Fruit fly (Drosophila melanogaster) whole organism, wandering third instar larva: ENCODE results near the gene pyd.
A peak's percentile ranks its signal among the peaks of the same experiment; 100 is the strongest.

Source experiments
- Abd-B ChIP-seq: fragments of >200 bp; optimal IDR thresholded peaks from 2 replicates; lab custom pipeline; 2017; ENCODE audit warnings: missing biosample characterization, missing genetic modification characterization
- CG32264 ChIP-seq: fragments of 200-800 bp; sonication (Bioruptor generic); optimal IDR thresholded peaks from 2 replicates; lab custom pipeline; 2016; ENCODE audit warnings: missing biosample characterization, missing genetic modification characterization
- CG9705 ChIP-seq: fragments of 200-800 bp; sonication (Bioruptor generic); optimal IDR thresholded peaks from 2 replicates; lab custom pipeline; 2018; ENCODE audit warnings: missing biosample characterization, mild to moderate bottlenecking, missing genetic modification characterization
- CrebA ChIP-seq: fragments of 200-800 bp; sonication (Bioruptor generic); optimal IDR thresholded peaks from 2 replicates; lab custom pipeline; 2016; ENCODE audit warnings: missing biosample characterization, mild to moderate bottlenecking, missing genetic modification characterization, borderline replicate concordance
- Dif ChIP-seq: fragments of 200-275, 200-300 bp; sonication (Bioruptor generic); optimal IDR thresholded peaks from 2 replicates; lab custom pipeline; 2018; ENCODE audit warnings: missing biosample characterization, missing genetic modification characterization; ENCODE audit not compliant: partially characterized antibody
- GATAd ChIP-seq: sonication (Bioruptor generic); optimal IDR thresholded peaks from 2 replicates; lab custom pipeline; 2016; ENCODE audit warnings: missing biosample characterization, missing genetic modification characterization
- HLH106 ChIP-seq: fragments of 200-800 bp; optimal IDR thresholded peaks from 3 replicates; lab custom pipeline; 2019; ENCODE audit warnings: missing biosample characterization, mild to moderate bottlenecking, missing genetic modification characterization, moderate library complexity
- Hnf4 ChIP-seq: fragments of 200-800 bp; sonication (Bioruptor generic); optimal IDR thresholded peaks from 2 replicates; lab custom pipeline; 2016; ENCODE audit warnings: missing biosample characterization, mild to moderate bottlenecking, missing genetic modification characterization
- Hr83 ChIP-seq: fragments of 200-300 bp; sonication (Bioruptor generic); optimal IDR thresholded peaks from 2 replicates; lab custom pipeline; 2016; ENCODE audit warnings: missing biosample characterization, mild to moderate bottlenecking, missing genetic modification characterization, moderate library complexity; ENCODE audit not compliant: poor library complexity, severe bottlenecking
- Jra ChIP-seq: sonication (Bioruptor generic); optimal IDR thresholded peaks from 2 replicates; lab custom pipeline; 2016; ENCODE audit warnings: missing biosample characterization, missing genetic modification characterization
- Mio ChIP-seq: sonication (Bioruptor generic); optimal IDR thresholded peaks from 2 replicates; lab custom pipeline; 2016; ENCODE audit warnings: missing biosample characterization, missing genetic modification characterization
- Myc ChIP-seq: fragments of >200 bp; optimal IDR thresholded peaks from 2 replicates; lab custom pipeline; 2017
- N ChIP-seq: fragments of >200 bp; optimal IDR thresholded peaks from 2 replicates; lab custom pipeline; 2018; ENCODE audit warnings: missing biosample characterization, missing external identifiers, missing genetic modification characterization
- OdsH ChIP-seq: fragments of 200-800 bp; sonication (Bioruptor generic); optimal IDR thresholded peaks from 2 replicates; lab custom pipeline; 2016; ENCODE audit warnings: missing biosample characterization, mild to moderate bottlenecking, missing genetic modification characterization
- Rel ChIP-seq, 2 experiments: fragments of 200-800 bp; sonication (Bioruptor generic) in 1 of 2; optimal IDR thresholded peaks; 2 replicates in 1 of 2; 3 replicates in 1 of 2; lab custom pipeline; 2016 to 2019; ENCODE audit warnings: mild to moderate bottlenecking in 2 of 2, missing biosample characterization in 2 of 2, missing genetic modification characterization in 2 of 2, moderate library complexity in 1 of 2
- Sp1 ChIP-seq: fragments of 200-800 bp; sonication (Bioruptor generic); optimal IDR thresholded peaks from 3 replicates; lab custom pipeline; 2019; ENCODE audit warnings: missing biosample characterization, mild to moderate bottlenecking, missing genetic modification characterization, moderate library complexity
- Vsx2 ChIP-seq: fragments of 200-300, 225-300 bp; sonication (Bioruptor generic); optimal IDR thresholded peaks from 2 replicates; lab custom pipeline; 2018; ENCODE audit warnings: missing biosample characterization, missing genetic modification characterization; ENCODE audit not compliant: partially characterized antibody
- br ChIP-seq: fragments of 200-800 bp; sonication (Bioruptor generic); optimal IDR thresholded peaks from 2 replicates; lab custom pipeline; 2016; ENCODE audit warnings: missing biosample characterization, missing genetic modification characterization
- dl ChIP-seq, 2 experiments: fragments of 175-275, 200-275 bp in 1 of 2; fragments of 200-275 bp in 1 of 2; sonication (Bioruptor generic); optimal IDR thresholded peaks; lab custom pipeline; 2018; ENCODE audit warnings: mild to moderate bottlenecking in 2 of 2, missing biosample characterization in 2 of 2, missing genetic modification characterization in 2 of 2, moderate library complexity in 2 of 2; ENCODE audit not compliant: partially characterized antibody in 2 of 2, insufficient read depth in 1 of 2
- dmrt93B ChIP-seq: fragments of 200-800 bp; sonication (Bioruptor generic); optimal IDR thresholded peaks from 2 replicates; lab custom pipeline; 2018; ENCODE audit warnings: missing biosample characterization, mild to moderate bottlenecking, missing genetic modification characterization
- dsf ChIP-seq: sonication (Bioruptor generic); optimal IDR thresholded peaks from 2 replicates; lab custom pipeline; 2016; ENCODE audit warnings: missing biosample characterization, missing genetic modification characterization, borderline replicate concordance
- ey ChIP-seq: fragments of 200-800 bp; sonication (Bioruptor generic); optimal IDR thresholded peaks from 2 replicates; lab custom pipeline; 2016; ENCODE audit warnings: missing biosample characterization, missing genetic modification characterization
- foxo ChIP-seq, 2 experiments: fragments of 200-800 bp; sonication (Bioruptor generic); optimal IDR thresholded peaks; 2 replicates in 1 of 2; 3 replicates in 1 of 2; lab custom pipeline; 2016 to 2017; ENCODE audit warnings: missing biosample characterization in 2 of 2, missing genetic modification characterization in 2 of 2
- fru ChIP-seq: fragments of 200-800 bp; sonication (Bioruptor generic); optimal IDR thresholded peaks from 3 replicates; lab custom pipeline; 2016; ENCODE audit warnings: missing biosample characterization, mild to moderate bottlenecking, missing genetic modification characterization
- h ChIP-seq: fragments of 200-800 bp; sonication (Bioruptor generic); optimal IDR thresholded peaks from 3 replicates; lab custom pipeline; 2016; ENCODE audit warnings: missing biosample characterization, mild to moderate bottlenecking, missing genetic modification characterization
- jim ChIP-seq: fragments of 175-275, 200-325 bp; sonication (Bioruptor generic); optimal IDR thresholded peaks from 2 replicates; lab custom pipeline; 2016; ENCODE audit warnings: missing biosample characterization, mild to moderate bottlenecking, missing genetic modification characterization
- lola ChIP-seq: fragments of >200 bp; optimal IDR thresholded peaks from 2 replicates; lab custom pipeline; 2017; ENCODE audit warnings: missing biosample characterization, missing genetic modification characterization
- pan ChIP-seq: fragments of >200 bp; optimal IDR thresholded peaks from 2 replicates; lab custom pipeline; 2017
- psq ChIP-seq: fragments of 200-800 bp; sonication (Bioruptor generic); optimal IDR thresholded peaks from 3 replicates; lab custom pipeline; 2017; ENCODE audit warnings: missing biosample characterization, mild to moderate bottlenecking, missing genetic modification characterization, moderate library complexity
- rgr ChIP-seq: fragments of 200-800 bp; sonication (Bioruptor generic); optimal IDR thresholded peaks from 3 replicates; lab custom pipeline; 2016; ENCODE audit warnings: missing biosample characterization, mild to moderate bottlenecking, missing genetic modification characterization
- sage ChIP-seq: fragments of 200-800 bp; sonication (Bioruptor generic); optimal IDR thresholded peaks from 2 replicates; lab custom pipeline; 2016; ENCODE audit warnings: missing biosample characterization, mild to moderate bottlenecking, missing genetic modification characterization
- sv ChIP-seq: fragments of 200-800 bp; sonication (Bioruptor generic); optimal IDR thresholded peaks from 3 replicates; lab custom pipeline; 2016; ENCODE audit warnings: missing biosample characterization, missing genetic modification characterization
- tai ChIP-seq: sonication (Bioruptor generic); optimal IDR thresholded peaks from 2 replicates; lab custom pipeline; 2016; ENCODE audit warnings: missing biosample characterization, missing genetic modification characterization
- usp ChIP-seq: fragments of >200 bp; optimal IDR thresholded peaks from 2 replicates; lab custom pipeline; 2017; ENCODE audit warnings: missing biosample characterization, missing genetic modification characterization
- woc ChIP-seq: sonication (Bioruptor generic); optimal IDR thresholded peaks from 2 replicates; lab custom pipeline; 2016; ENCODE audit warnings: missing biosample characterization, mild to moderate bottlenecking, missing genetic modification characterization

pyd gene

DNA sequence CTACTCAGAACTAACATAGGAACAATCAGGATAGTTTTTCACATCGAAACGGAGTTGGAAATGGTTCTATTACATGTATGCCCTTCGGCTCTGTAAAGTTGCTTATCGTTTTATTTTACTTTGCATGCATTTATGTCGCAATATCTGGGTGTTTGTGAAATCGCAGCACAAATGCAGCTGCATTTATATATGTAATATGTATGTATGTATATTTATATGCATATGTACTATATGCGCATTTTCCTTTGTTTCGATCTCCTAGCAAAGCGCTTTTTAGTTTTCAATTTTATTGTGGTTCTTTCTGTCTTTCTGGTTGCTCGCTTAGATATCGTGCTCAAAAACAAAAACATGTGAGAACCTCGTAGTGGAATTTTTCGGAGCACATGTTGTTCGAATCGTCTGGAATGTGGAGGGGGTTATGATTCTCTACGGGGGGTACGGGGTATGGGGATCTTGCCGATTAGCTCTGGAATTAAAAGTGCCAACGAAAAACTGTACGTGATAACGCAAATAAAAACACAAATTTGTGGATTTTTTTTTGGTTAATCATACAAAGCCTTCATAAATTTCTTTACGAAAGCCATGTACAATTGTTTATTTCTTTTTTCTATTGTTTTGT lies 117.6 kb downstream of the pyd start:
- TF ChIP-seq ey: no peak
- no peak for TF ChIP-seq Rel (GFP tag; optimal IDR thresholded peaks at IDR 0.05; lab: Kevin White, UChicago)
- TF ChIP-seq Rel (tag; optimal IDR thresholded peaks at IDR 0.05; lab: Kevin White, UChicago): peak; percentile 59
- TF ChIP-seq lola (GFP tag; lab: Kevin White, UChicago): no peak
- no peak for TF ChIP-seq tai
- TF ChIP-seq CG9705 (GFP tag; lab: Kevin White, UChicago): no peak
- peak; percentile 1 for TF ChIP-seq Sp1 (GFP tag; lab: Kevin White, UChicago)

DNA sequence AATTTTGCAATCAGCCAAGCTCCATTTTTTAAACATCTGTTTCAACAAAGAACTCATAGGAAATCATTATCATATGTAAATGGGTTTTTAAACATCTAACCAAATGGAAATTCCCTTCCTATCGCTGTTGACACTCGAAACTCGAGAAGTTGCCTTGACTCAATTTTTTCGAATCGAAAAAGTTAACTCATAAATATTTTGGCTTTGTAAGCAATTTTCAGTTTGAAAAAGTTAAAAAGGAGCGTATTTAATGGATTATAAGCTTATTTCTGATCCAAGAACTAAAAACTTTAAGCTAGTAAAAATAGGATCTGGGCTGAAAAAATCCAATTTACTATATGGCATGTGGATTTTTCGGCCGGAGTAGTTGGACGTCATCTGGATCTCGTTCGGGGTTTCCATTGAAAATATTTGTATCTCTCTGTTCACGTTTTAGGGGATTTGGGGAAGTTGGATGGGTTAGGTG lies 118.5 kb downstream of the pyd start, which contains the start of gene CG9837:
Gene CG9837, minus strand, starts transcription at position 416 of the 466 bp plus-strand sequence.
- no peak for TF ChIP-seq Jra (GFP tag; lab: Kevin White, UChicago)
- TF ChIP-seq usp (GFP tag; lab: Kevin White, UChicago): no peak
- no peak for TF ChIP-seq dsf (GFP tag; lab: Kevin White, UChicago)
- TF ChIP-seq CG9705 (GFP tag; lab: Kevin White, UChicago): no peak
- no peak for TF ChIP-seq fru (GFP tag; lab: Kevin White, UChicago)
- TF ChIP-seq sv (GFP tag; lab: Kevin White, UChicago): no peak
- no peak for TF ChIP-seq GATAd (GFP tag; lab: Kevin White, UChicago)
- TF ChIP-seq rgr (GFP tag; lab: Kevin White, UChicago): no peak
- no peak for TF ChIP-seq Vsx2 (GFP tag; lab: Kevin White, UChicago)
- TF ChIP-seq woc (GFP tag; lab: Kevin White, UChicago): no peak
- TF ChIP-seq Abd-B (GFP tag; lab: Kevin White, UChicago): no peak
- no peak for TF ChIP-seq Sp1 (GFP tag; lab: Kevin White, UChicago)
- TF ChIP-seq jim (GFP tag; lab: Kevin White, UChicago): no peak
- no peak for TF ChIP-seq pan (lab: Kevin White, UChicago)
- no peak for TF ChIP-seq CrebA (GFP tag; lab: Kevin White, UChicago)
- no peak for TF ChIP-seq N (GFP tag; lab: Kevin White, UChicago)

DNA sequence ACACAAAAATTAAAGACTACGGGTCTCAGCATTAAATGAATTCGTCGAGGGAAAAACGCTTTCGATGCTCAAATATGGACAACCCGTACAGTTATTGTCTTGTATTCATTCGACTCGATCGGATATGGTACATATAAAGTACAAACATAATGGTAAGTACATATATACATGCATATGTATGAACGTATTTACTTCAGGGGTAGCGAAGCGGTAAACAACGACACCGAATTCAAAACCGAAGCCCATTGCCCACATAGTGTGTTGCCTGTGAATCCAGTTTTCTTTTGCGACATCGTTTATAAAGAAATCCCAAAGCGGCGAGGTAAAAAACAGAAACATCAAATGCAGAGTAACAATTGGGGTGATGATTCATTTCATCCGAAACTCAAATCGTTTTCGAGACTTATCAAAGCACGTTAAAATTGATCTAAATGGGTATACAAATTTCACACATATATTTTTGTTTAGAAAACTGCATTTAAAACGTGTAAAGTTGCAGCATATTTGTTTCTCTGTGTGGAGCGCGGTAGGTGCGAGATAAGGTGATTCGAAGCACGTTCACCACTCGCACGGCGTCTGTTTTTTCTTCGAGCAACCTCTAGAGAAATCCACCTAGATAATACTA lies 119.2 kb downstream of the pyd start:
- TF ChIP-seq jim (GFP tag; lab: Kevin White, UChicago) (no peak), h (peak; percentile 65), CG32264 (peak; percentile 22), GATAd (GFP tag; lab: Kevin White, UChicago) (no peak), dsf (GFP tag; lab: Kevin White, UChicago) (no peak), Vsx2 (GFP tag; lab: Kevin White, UChicago) (no peak), Myc (no peak), fru (GFP tag; lab: Kevin White, UChicago) (peak; percentile 72), CrebA (GFP tag; lab: Kevin White, UChicago) (no peak), Hnf4 (GFP tag; lab: Kevin White, UChicago) (peak; percentile 18), tai (no peak), usp (GFP tag; lab: Kevin White, UChicago) (no peak), woc (GFP tag; lab: Kevin White, UChicago) (peak; percentile 53), HLH106 (tag; lab: Kevin White, UChicago) (no peak), br (GFP tag; lab: Kevin White, UChicago) (peak; percentile 46), Mio (GFP tag; lab: Kevin White, UChicago) (no peak), Abd-B (GFP tag; lab: Kevin White, UChicago) (no peak), OdsH (GFP tag; lab: Kevin White, UChicago) (peak; percentile 32), rgr (GFP tag; lab: Kevin White, UChicago) (peak; percentile 53), Hr83 (GFP tag; lab: Kevin White, UChicago) (no peak), dl (GFP tag; optimal IDR thresholded peaks at IDR 0.05; lab: Kevin White, UChicago; ENCODE audit: insufficient read depth in 1 of 2, partially characterized antibody in 2 of 2) (no peak), Rel (GFP tag; optimal IDR thresholded peaks at IDR 0.05; lab: Kevin White, UChicago) (no peak), Rel (tag; optimal IDR thresholded peaks at IDR 0.05; lab: Kevin White, UChicago) (no peak), sage (peak; percentile 12), CG9705 (GFP tag; lab: Kevin White, UChicago) (no peak), ey (peak; percentile 54), Dif (GFP tag; lab: Kevin White, UChicago) (no peak), sv (GFP tag; lab: Kevin White, UChicago) (peak; percentile 28), dmrt93B (GFP tag; lab: Kevin White, UChicago) (no peak), Jra (GFP tag; lab: Kevin White, UChicago) (no peak), psq (GFP tag; lab: Kevin White, UChicago) (peak; percentile 34), foxo (GFP tag; optimal IDR thresholded peaks at IDR 0.05; lab: Kevin White, UChicago) (peak in 1 of 2 experiments; percentile 53)
